Worm (Caenorhabditis elegans) whole organism, young adult: ENCODE measurements around the gene spc-2.

ENCODE experiments used
- ceh-27 ChIP-seq: fragments of 200-800 bp; sonication (Bioruptor generic); optimal IDR thresholded peaks from 2 replicates; lab custom pipeline; 2018; ENCODE audit warnings: mild to moderate bottlenecking, missing genetic modification characterization, moderate library complexity, missing compliant biosample characterization
- egl-18 ChIP-seq: fragments of 200-800 bp; sonication (Bioruptor generic); IDR thresholded peaks from 2 replicates; pipeline ENCODE4 v1.3.6; 2022; ENCODE audit warnings: missing genetic modification reagents, missing genetic modification characterization, missing compliant biosample characterization
- lsy-27 ChIP-seq: sonication (generic microtip); optimal IDR thresholded peaks from 2 replicates; lab custom pipeline; 2017; ENCODE audit warnings: missing genetic modification characterization, mild to moderate bottlenecking, missing compliant biosample characterization, antibody characterized with exemption, missing genotype, borderline replicate concordance; ENCODE audit not compliant: insufficient read depth
- pha-4 ChIP-seq: fragments of 150-350 bp; sonication (generic microtip); optimal IDR thresholded peaks from 2 replicates; lab custom pipeline; 2014; ENCODE audit warnings: missing biosample characterization, missing genetic modification reagents, missing genetic modification characterization
- xnd-1 ChIP-seq: sonication (generic microtip); optimal IDR thresholded peaks from 2 replicates; lab custom pipeline; 2016; ENCODE audit warnings: missing genotype, missing genetic modification reagents, missing genetic modification characterization, missing compliant biosample characterization

ce11 chrIII:8133346-8133745 lies 48.3 kb upstream of the spc-2 start, which contains the start of gene C14B9.2:
- no peak for TF ChIP-seq ceh-27 (GFP tag; lab: Kevin White, UChicago)
- TF ChIP-seq egl-18 (GFP tag; lab: Robert Waterston, UW): no peak
- TF ChIP-seq xnd-1 (tag; lab: Kevin White, UChicago): no peak
- TF ChIP-seq pha-4 (tag; lab: Kevin White, UChicago): no peak
- TF ChIP-seq lsy-27 (tag; lab: Kevin White, UChicago): no peak
